Fruit fly (Drosophila melanogaster) whole organism: ENCODE measurements around the gene CG17982.

Source experiments
- CG8478 ChIP-seq: fragments of >200 bp; optimal IDR thresholded peaks from 2 replicates; lab custom pipeline; 2018; ENCODE audit warnings: inconsistent platforms
- psq ChIP-seq: fragments of >200 bp; optimal IDR thresholded peaks from 2 replicates; lab custom pipeline; 2017

DNA sequence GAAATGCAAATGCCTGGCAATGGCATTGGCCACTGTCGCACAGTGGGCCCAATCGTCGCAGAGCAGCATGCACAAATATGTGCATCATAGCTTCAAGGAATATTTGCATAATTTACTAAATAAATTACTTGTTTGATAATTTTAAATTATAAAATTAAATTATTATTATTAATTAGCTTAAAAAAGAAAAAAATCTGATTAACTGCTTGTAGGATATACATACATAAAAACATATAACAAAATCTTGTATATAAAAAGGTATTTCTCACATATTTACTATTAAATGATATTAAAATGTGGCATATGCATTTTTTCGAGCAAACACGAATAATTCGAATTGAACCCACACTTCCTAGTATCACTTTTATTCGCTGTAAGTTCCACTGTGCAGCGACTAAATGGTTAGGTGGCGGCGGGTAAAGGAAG is 18.4 kb downstream of the CG17982 start:
- TF ChIP-seq psq (lab: Kevin White, UChicago) (no peak), CG8478 (lab: Kevin White, UChicago) (no peak)
